Worm (Caenorhabditis elegans) whole organism, late embryonic: Measurements from ENCODE around the gene F01D5.10.

Source experiments
- F13H6.1 ChIP-seq: sonication (generic microtip); optimal IDR thresholded peaks from 2 replicates; lab custom pipeline; 2016; ENCODE audit warnings: missing genetic modification characterization, missing compliant biosample characterization
- K02D7.2 ChIP-seq: sonication (generic microtip); optimal IDR thresholded peaks from 2 replicates; lab custom pipeline; 2017; ENCODE audit warnings: mild to moderate bottlenecking, missing genetic modification characterization, missing compliant biosample characterization
- ceh-14 ChIP-seq: sonication (generic microtip); optimal IDR thresholded peaks from 2 replicates; lab custom pipeline; 2016; ENCODE audit warnings: missing genotype, missing genetic modification characterization, missing compliant biosample characterization
- ceh-9 ChIP-seq: sonication (generic microtip); optimal IDR thresholded peaks from 2 replicates; lab custom pipeline; 2016; ENCODE audit warnings: mild to moderate bottlenecking, missing genetic modification characterization, inconsistent platforms, missing compliant biosample characterization
- dmd-4 ChIP-seq: sonication (generic microtip); optimal IDR thresholded peaks from 2 replicates; lab custom pipeline; 2016; ENCODE audit warnings: borderline replicate concordance, missing genetic modification characterization, missing compliant biosample characterization
- gmeb-2 ChIP-seq: sonication (generic microtip); optimal IDR thresholded peaks from 2 replicates; lab custom pipeline; 2016; ENCODE audit warnings: missing genetic modification characterization, inconsistent platforms, missing compliant biosample characterization
- hlh-30 ChIP-seq: sonication (generic microtip); optimal IDR thresholded peaks from 2 replicates; lab custom pipeline; 2017; ENCODE audit warnings: antibody characterized with exemption, missing genetic modification characterization, missing compliant biosample characterization; ENCODE audit not compliant: insufficient read depth
- nhr-11 ChIP-seq: fragments of 150-350 bp; optimal IDR thresholded peaks from 2 replicates; lab custom pipeline; 2014; ENCODE audit warnings: missing biosample characterization, missing genetic modification characterization
- rnt-1 ChIP-seq: sonication (generic microtip); optimal IDR thresholded peaks from 2 replicates; lab custom pipeline; 2016; ENCODE audit warnings: missing genetic modification characterization, missing compliant biosample characterization
- sox-4 ChIP-seq: sonication (generic microtip); optimal IDR thresholded peaks from 2 replicates; lab custom pipeline; 2017; ENCODE audit warnings: mild to moderate bottlenecking, missing genetic modification characterization, inconsistent platforms, missing compliant biosample characterization
- tbx-2 ChIP-seq: sonication (generic microtip); optimal IDR thresholded peaks from 2 replicates; lab custom pipeline; 2016; ENCODE audit warnings: missing genetic modification characterization, missing compliant biosample characterization

DNA sequence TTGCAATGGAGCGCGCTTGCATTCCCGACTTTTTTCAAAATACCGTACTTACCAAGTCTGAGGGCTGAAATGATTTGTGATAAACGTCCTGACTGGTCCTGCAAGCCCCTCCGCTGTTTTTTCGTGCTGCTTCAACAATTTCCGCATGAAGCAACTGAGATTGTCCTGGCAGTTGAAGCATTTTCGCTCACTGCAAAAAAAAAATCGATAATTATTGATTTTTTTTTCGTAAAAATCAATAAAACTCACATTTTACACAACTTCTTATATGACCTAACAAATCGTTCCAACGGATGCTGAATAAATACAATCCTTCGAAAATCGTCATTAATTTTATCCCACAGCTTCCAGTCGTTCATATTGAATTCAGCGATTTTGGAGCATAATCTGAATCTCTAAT, 2.2 kb downstream of the F01D5.10 start:
- TF ChIP-seq hlh-30 (tag; lab: Kevin White, UChicago) (no peak), sox-4 (no peak), ceh-9 (tag; lab: Kevin White, UChicago) (no peak), K02D7.2 (tag; lab: Kevin White, UChicago) (no peak), nhr-11 (tag; lab: Kevin White, UChicago) (no peak), gmeb-2 (no peak), F13H6.1 (tag; lab: Kevin White, UChicago) (no peak), ceh-14 (tag; lab: Kevin White, UChicago) (no peak), tbx-2 (tag; lab: Kevin White, UChicago) (no peak), rnt-1 (tag; lab: Kevin White, UChicago) (no peak), dmd-4 (no peak)
